Worm (Caenorhabditis elegans) whole organism, young adult: ENCODE measurements around the gene srx-8.

ENCODE experiments used
- F55B11.4 ChIP-seq: sonication (generic microtip); optimal IDR thresholded peaks from 2 replicates; lab custom pipeline; 2016; ENCODE audit warnings: missing compliant biosample characterization, missing genetic modification characterization, borderline replicate concordance; ENCODE audit not compliant: insufficient read depth
- attf-6 ChIP-seq: fragments of 200-800 bp; sonication (Bioruptor generic); IDR thresholded peaks from 2 replicates; pipeline ENCODE4 v1.3.6; 2022; ENCODE audit warnings: missing genetic modification reagents, missing genetic modification characterization, missing compliant biosample characterization
- unc-62 ChIP-seq: fragments of 150-350 bp; optimal IDR thresholded peaks from 2 replicates; lab custom pipeline; 2014; ENCODE audit warnings: missing biosample characterization, missing genetic modification reagents, missing genetic modification characterization
- ztf-26 ChIP-seq: sonication (generic microtip); optimal IDR thresholded peaks from 2 replicates; lab custom pipeline; 2017; ENCODE audit warnings: missing genetic modification characterization, missing compliant biosample characterization

DNA sequence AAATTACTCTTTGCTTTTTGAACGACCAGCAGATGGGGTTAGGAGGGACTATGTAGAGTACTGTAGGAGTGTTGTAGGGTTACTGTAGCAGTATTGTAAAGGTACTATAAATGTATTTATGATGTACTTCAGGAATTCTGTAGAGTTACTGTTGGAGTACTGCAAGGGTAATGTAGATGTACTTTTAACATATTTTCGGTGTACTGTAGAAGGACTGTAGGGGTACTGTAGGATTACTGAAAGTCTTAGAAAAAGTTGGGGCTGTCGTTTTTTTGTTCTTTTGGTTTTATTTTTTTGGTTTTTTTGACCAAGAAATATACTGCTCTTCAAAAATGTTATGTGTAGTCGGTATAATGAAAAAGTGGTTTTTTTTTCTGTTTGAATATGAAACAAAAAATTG is 42.7 kb upstream of the srx-8 start:
- TF ChIP-seq attf-6 (GFP tag; lab: Robert Waterston, UW) (no peak), F55B11.4 (no peak), ztf-26 (no peak), unc-62 (no peak)
